Fruit fly (Drosophila melanogaster) whole organism, embryonic: ENCODE measurements around the gene gfzf.
A peak's percentile ranks its signal among the peaks of the same experiment; 100 is the strongest.

ENCODE experiments used
- Atf-2 ChIP-seq: fragments of 200-800 bp; sonication (Bioruptor generic); optimal IDR thresholded peaks from 2 replicates; lab custom pipeline; 2016; ENCODE audit warnings: missing biosample characterization, missing genetic modification characterization
- CG12299 ChIP-seq: fragments of 200-800 bp; sonication (Bioruptor generic); optimal IDR thresholded peaks from 2 replicates; lab custom pipeline; 2018; ENCODE audit warnings: missing biosample characterization, mild to moderate bottlenecking, missing genetic modification characterization
- CG14965 ChIP-seq: fragments of 200-800 bp; sonication (Bioruptor generic); optimal IDR thresholded peaks from 2 replicates; lab custom pipeline; 2016; ENCODE audit warnings: missing biosample characterization, missing genetic modification characterization, borderline replicate concordance
- CG15073 ChIP-seq: fragments of 200-800 bp; sonication (Bioruptor generic); optimal IDR thresholded peaks from 2 replicates; lab custom pipeline; 2016; ENCODE audit warnings: missing biosample characterization, missing genetic modification characterization
- CG1603 ChIP-seq: fragments of 200-800 bp; sonication (Bioruptor generic); optimal IDR thresholded peaks from 2 replicates; lab custom pipeline; 2019; ENCODE audit warnings: missing biosample characterization, mild to moderate bottlenecking, missing genetic modification characterization, moderate library complexity
- CG16779 ChIP-seq: fragments of 200-800 bp; sonication (Bioruptor generic); IDR thresholded peaks from 2 replicates; pipeline ENCODE4 v1.3.6; 2022; ENCODE audit warnings: missing biosample characterization, missing genetic modification characterization
- CG17328 ChIP-seq: fragments of 200-800 bp; sonication (Bioruptor generic); IDR thresholded peaks from 2 replicates; pipeline ENCODE4 v1.3.6; 2022; ENCODE audit warnings: missing biosample characterization, missing genetic modification characterization
- CG17359 ChIP-seq: fragments of 200-800 bp; sonication (Bioruptor generic); optimal IDR thresholded peaks from 3 replicates; lab custom pipeline; 2018; ENCODE audit warnings: missing biosample characterization, mild to moderate bottlenecking, missing genetic modification characterization, moderate library complexity
- CG17361 ChIP-seq: fragments of 200-800 bp; sonication (Bioruptor generic); IDR thresholded peaks from 3 replicates; pipeline ENCODE4 v1.3.6; 2022; ENCODE audit warnings: missing biosample characterization, missing genetic modification characterization
- CG3065 ChIP-seq: fragments of 200-800 bp; sonication (Bioruptor generic); optimal IDR thresholded peaks from 2 replicates; lab custom pipeline; 2016; ENCODE audit warnings: missing biosample characterization, missing genetic modification characterization
- CG31365 ChIP-seq: fragments of 200-800 bp; sonication (Bioruptor generic); optimal IDR thresholded peaks from 2 replicates; lab custom pipeline; 2018; ENCODE audit warnings: missing biosample characterization, mild to moderate bottlenecking, missing genetic modification characterization
- CG42726 ChIP-seq: fragments of 200-800 bp; sonication (Bioruptor generic); IDR thresholded peaks from 2 replicates; pipeline ENCODE4 v1.3.6; 2022; ENCODE audit warnings: missing biosample characterization, missing genetic modification characterization; ENCODE audit not compliant: partially characterized antibody
- CG7357 ChIP-seq: fragments of 200-800 bp; sonication (Bioruptor generic); IDR thresholded peaks from 3 replicates; pipeline ENCODE4 v1.3.6; 2022; ENCODE audit warnings: missing biosample characterization, missing genetic modification characterization
- CG7786 ChIP-seq: fragments of 200-800 bp; sonication (Bioruptor generic); optimal IDR thresholded peaks from 2 replicates; lab custom pipeline; 2016; ENCODE audit warnings: missing biosample characterization, missing genetic modification characterization
- CG8281 ChIP-seq: fragments of 200-800 bp; sonication (Bioruptor generic); optimal IDR thresholded peaks from 2 replicates; lab custom pipeline; 2018; ENCODE audit warnings: missing biosample characterization, mild to moderate bottlenecking, missing genetic modification characterization, moderate library complexity
- CG9817 ChIP-seq: fragments of 200-800 bp; sonication (Bioruptor generic); optimal IDR thresholded peaks from 2 replicates; lab custom pipeline; 2018; ENCODE audit warnings: missing biosample characterization, mild to moderate bottlenecking, missing genetic modification characterization, moderate library complexity
- Eip74EF ChIP-seq, 2 experiments: fragments of 200-800 bp in 1 of 2; fragments of >200 bp in 1 of 2; sonication (Bioruptor generic) in 1 of 2; optimal IDR thresholded peaks; 2 replicates each; lab custom pipeline; 2017 to 2019; ENCODE audit warnings: missing biosample characterization in 2 of 2, missing genetic modification characterization in 2 of 2, mild to moderate bottlenecking in 1 of 2, moderate library complexity in 1 of 2
- Gsc ChIP-seq: fragments of 200-800 bp; sonication (Bioruptor generic); IDR thresholded peaks from 2 replicates; pipeline ENCODE4 v1.3.6; 2022; ENCODE audit warnings: missing biosample characterization, missing genetic modification characterization
- H15 ChIP-seq: fragments of 200-800 bp; sonication (Bioruptor generic); IDR thresholded peaks from 3 replicates; pipeline ENCODE4 v1.3.6; 2022; ENCODE audit warnings: missing biosample characterization, missing genetic modification characterization
- HHEX ChIP-seq: fragments of 200-800 bp; sonication (Bioruptor generic); optimal IDR thresholded peaks from 3 replicates; lab custom pipeline; 2017; ENCODE audit warnings: missing biosample characterization, mild to moderate bottlenecking, missing genetic modification characterization, missing genetic modification reagents
- HLH3B ChIP-seq: fragments of 200-800 bp; sonication (Bioruptor generic); IDR thresholded peaks from 2 replicates; pipeline ENCODE4 v1.3.6; 2022; ENCODE audit warnings: missing biosample characterization, missing genetic modification characterization
- Med ChIP-seq: fragments of 200-800 bp; sonication (Bioruptor generic); peaks from one replicate; lab custom pipeline; 2016; ENCODE audit warnings: missing biosample characterization, missing genetic modification characterization, mild to moderate bottlenecking, inconsistent platforms, moderate library complexity
- Myb ChIP-seq: fragments of 200-800 bp; sonication (Bioruptor generic); optimal IDR thresholded peaks from 2 replicates; lab custom pipeline; 2016; ENCODE audit warnings: missing biosample characterization, missing genetic modification characterization
- NK7.1 ChIP-seq: fragments of 200-800 bp; sonication (Bioruptor generic); optimal IDR thresholded peaks from 3 replicates; lab custom pipeline; 2016; ENCODE audit warnings: missing biosample characterization, missing genetic modification characterization
- NfI ChIP-seq: fragments of 200-800 bp; sonication (Bioruptor generic); optimal IDR thresholded peaks from 3 replicates; lab custom pipeline; 2018; ENCODE audit warnings: missing biosample characterization, mild to moderate bottlenecking, missing genetic modification characterization, moderate library complexity
- Optix ChIP-seq: fragments of 200-800 bp; sonication (Bioruptor generic); IDR thresholded peaks from 3 replicates; pipeline ENCODE4 v1.3.6; 2022; ENCODE audit warnings: missing biosample characterization, missing genetic modification characterization
- ac ChIP-seq: fragments of 200-800 bp; sonication (Bioruptor generic); optimal IDR thresholded peaks from 3 replicates; lab custom pipeline; 2017; ENCODE audit warnings: missing biosample characterization, mild to moderate bottlenecking, missing genetic modification characterization
- amos ChIP-seq: fragments of 200-800 bp; sonication (Bioruptor generic); IDR thresholded peaks from 2 replicates; pipeline ENCODE4 v1.3.6; 2022; ENCODE audit warnings: missing biosample characterization, missing genetic modification characterization; ENCODE audit not compliant: partially characterized antibody
- ap ChIP-seq: fragments of 200-800 bp; sonication (Bioruptor generic); IDR thresholded peaks from 2 replicates; pipeline ENCODE4 v1.3.6; 2022; ENCODE audit warnings: missing biosample characterization, missing genetic modification characterization
- bbx ChIP-seq: fragments of 200-800 bp; sonication (Bioruptor generic); IDR thresholded peaks from 2 replicates; pipeline ENCODE4 v1.3.6; 2022; ENCODE audit warnings: missing biosample characterization, missing genetic modification characterization; ENCODE audit not compliant: partially characterized antibody
- btn ChIP-seq: fragments of 200-800 bp; sonication (Bioruptor generic); optimal IDR thresholded peaks from 2 replicates; lab custom pipeline; 2016; ENCODE audit warnings: missing biosample characterization, missing genetic modification characterization
- cato ChIP-seq: fragments of 200-800 bp; sonication (Bioruptor generic); optimal IDR thresholded peaks from 2 replicates; lab custom pipeline; 2016; ENCODE audit warnings: missing biosample characterization, missing genetic modification characterization, borderline replicate concordance
- crp ChIP-seq, 2 experiments: fragments of 200-800 bp; sonication (Bioruptor generic); optimal IDR thresholded peaks; 2 replicates in 1 of 2; 3 replicates in 1 of 2; lab custom pipeline; 2017; ENCODE audit warnings: missing biosample characterization in 2 of 2, missing genetic modification characterization in 2 of 2, mild to moderate bottlenecking in 1 of 2, moderate library complexity in 1 of 2
- dimm ChIP-seq: fragments of 200-800 bp; sonication (Bioruptor generic); IDR thresholded peaks from 2 replicates; pipeline ENCODE4 v1.3.6; 2022; ENCODE audit warnings: missing biosample characterization, missing genetic modification characterization
- hbn ChIP-seq: fragments of 200-800 bp; sonication (Bioruptor generic); IDR thresholded peaks from 2 replicates; pipeline ENCODE4 v1.3.6; 2022; ENCODE audit warnings: missing biosample characterization, missing genetic modification characterization; ENCODE audit not compliant: partially characterized antibody
- ken ChIP-seq: fragments of 200-800 bp; sonication (Bioruptor generic); IDR thresholded peaks from 3 replicates; pipeline ENCODE4 v1.3.6; 2022; ENCODE audit warnings: missing biosample characterization, missing genetic modification characterization
- lab ChIP-seq: fragments of 200-800 bp; sonication (Bioruptor generic); optimal IDR thresholded peaks from 3 replicates; lab custom pipeline; 2017; ENCODE audit warnings: missing biosample characterization, missing genetic modification characterization, mild to moderate bottlenecking, moderate library complexity, missing genetic modification reagents
- nmo ChIP-seq: fragments of 200-800 bp; sonication (Bioruptor generic); optimal IDR thresholded peaks from 2 replicates; lab custom pipeline; 2018; ENCODE audit warnings: missing biosample characterization, mild to moderate bottlenecking, missing genetic modification characterization, moderate library complexity
- nom ChIP-seq: fragments of 200-800 bp; sonication (Bioruptor generic); optimal IDR thresholded peaks from 2 replicates; lab custom pipeline; 2017; ENCODE audit warnings: missing biosample characterization, missing genetic modification characterization, mild to moderate bottlenecking, moderate library complexity, missing genetic modification reagents
- salm ChIP-seq: fragments of 200-800 bp; sonication (Bioruptor generic); optimal IDR thresholded peaks from 2 replicates; lab custom pipeline; 2018; ENCODE audit warnings: missing biosample characterization, mild to moderate bottlenecking, missing genetic modification characterization
- schlank ChIP-seq: fragments of 200-800 bp; sonication (Bioruptor generic); optimal IDR thresholded peaks from 2 replicates; lab custom pipeline; 2018; ENCODE audit warnings: missing biosample characterization, mild to moderate bottlenecking, missing genetic modification characterization
- scrt ChIP-seq: fragments of 200-800 bp; sonication (Bioruptor generic); optimal IDR thresholded peaks from 2 replicates; lab custom pipeline; 2018; ENCODE audit warnings: missing biosample characterization, mild to moderate bottlenecking, missing genetic modification characterization, moderate library complexity
- sens ChIP-seq: fragments of 200-800 bp; sonication (Bioruptor generic); peaks from one replicate; lab custom pipeline; 2016; ENCODE audit warnings: missing biosample characterization, missing genetic modification characterization
- so ChIP-seq: fragments of 200-800 bp; sonication (Bioruptor generic); IDR thresholded peaks from 3 replicates; pipeline ENCODE4 v1.3.6; 2022; ENCODE audit warnings: missing biosample characterization, missing genetic modification characterization
- sr ChIP-seq: fragments of 200-800 bp; sonication (Bioruptor generic); IDR thresholded peaks from 3 replicates; pipeline ENCODE4 v1.3.6; 2022; ENCODE audit warnings: missing biosample characterization, missing genetic modification characterization
- stwl ChIP-seq: fragments of 200-800 bp; sonication (Bioruptor generic); optimal IDR thresholded peaks from 3 replicates; lab custom pipeline; 2018; ENCODE audit warnings: missing biosample characterization, mild to moderate bottlenecking, missing genetic modification characterization, moderate library complexity
- wek ChIP-seq: fragments of 200-800 bp; sonication (Bioruptor generic); optimal IDR thresholded peaks from 3 replicates; lab custom pipeline; 2018; ENCODE audit warnings: missing biosample characterization, mild to moderate bottlenecking, missing genetic modification characterization, moderate library complexity
- yki ChIP-seq: fragments of >200 bp; optimal IDR thresholded peaks from 3 replicates; lab custom pipeline; 2018

gfzf gene

DNA sequence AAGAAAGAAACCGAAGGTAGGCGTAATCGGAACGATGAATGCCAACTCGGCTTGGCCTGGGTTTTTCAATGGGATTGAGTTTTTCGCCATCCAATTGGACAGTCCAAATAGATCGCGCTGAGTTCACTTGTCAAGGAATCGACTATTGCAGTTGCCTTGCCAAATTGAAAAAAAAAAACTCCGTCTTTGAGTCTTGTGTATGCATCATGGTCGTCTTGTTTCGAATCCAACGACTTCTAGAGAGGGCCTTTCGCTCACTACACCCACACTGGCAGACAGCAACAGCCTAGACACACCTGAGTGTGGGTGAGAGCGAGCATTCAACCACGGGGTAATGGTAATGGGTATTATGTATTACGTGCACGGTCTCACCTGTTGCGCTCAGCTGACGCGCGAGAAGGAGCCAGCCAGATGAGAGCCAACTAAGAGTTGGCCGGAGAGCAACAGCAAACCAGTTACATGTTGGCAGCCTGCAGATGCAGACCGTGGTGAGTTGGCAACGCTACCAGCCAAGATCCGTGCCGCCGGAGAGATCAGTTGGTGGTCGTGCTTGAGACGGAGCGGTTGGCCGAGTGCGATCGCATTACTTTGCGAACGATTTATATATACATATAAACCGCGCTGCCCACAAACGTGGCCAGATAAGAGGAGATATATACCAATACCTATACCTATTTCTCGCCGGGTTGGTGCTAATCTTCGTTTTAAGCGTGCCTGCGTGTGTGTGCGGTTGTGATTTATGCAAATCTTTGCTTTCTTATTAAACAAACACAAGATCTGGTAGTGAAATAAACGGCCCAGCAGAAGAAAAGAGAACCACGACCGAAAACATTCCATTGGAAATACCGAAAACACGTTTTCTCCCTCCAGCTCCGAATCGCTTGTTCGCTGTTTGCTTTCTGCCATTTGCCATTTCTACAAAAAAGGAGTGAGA lies 11.9 kb upstream of the gfzf start, which contains the start of gene sas (continued):
- TF ChIP-seq Atf-2, result no peak
- TF ChIP-seq CG1603, result no peak
- TF ChIP-seq stwl (tag; lab: Kevin White, UChicago), result no peak
- no peak for TF ChIP-seq CG7786 (GFP tag; lab: Kevin White, UChicago)
- TF ChIP-seq Med, result peak; percentile 77
- no peak for TF ChIP-seq Optix
- TF ChIP-seq dimm (GFP tag; lab: Robert Waterston, UW), result no peak
- no peak for TF ChIP-seq HLH3B (GFP tag; lab: Robert Waterston, UW)
- no peak for TF ChIP-seq H15 (GFP tag; lab: Robert Waterston, UW)
- no peak for TF ChIP-seq ac (GFP tag; lab: Kevin White, UChicago)
- no peak for TF ChIP-seq HHEX (GFP tag; lab: Kevin White, UChicago)
- TF ChIP-seq ken (GFP tag; lab: Robert Waterston, UW), result no peak
- TF ChIP-seq CG17361 (GFP tag; lab: Robert Waterston, UW), result no peak
- no peak for TF ChIP-seq CG17359 (tag; lab: Kevin White, UChicago)
- TF ChIP-seq CG3065 (GFP tag; lab: Kevin White, UChicago), result no peak
- TF ChIP-seq CG15073 (GFP tag; lab: Kevin White, UChicago), result no peak
- TF ChIP-seq so (GFP tag; lab: Robert Waterston, UW), result peak; percentile 26; the same call in 1 of the 3 replicates
- TF ChIP-seq cato, result no peak
- TF ChIP-seq salm (tag; lab: Kevin White, UChicago), result no peak
- TF ChIP-seq hbn, result no peak; the same call in 1 of the 2 replicates
- no peak for TF ChIP-seq CG31365 (tag; lab: Kevin White, UChicago)
- no peak for TF ChIP-seq scrt (GFP tag; lab: Kevin White, UChicago)
- TF ChIP-seq Eip74EF (GFP tag; optimal IDR thresholded peaks at IDR 0.05; lab: Kevin White, UChicago), result no peak
- no peak for TF ChIP-seq CG14965
- TF ChIP-seq yki (lab: Kevin White, UChicago), result peak; percentile 14
- TF ChIP-seq amos (GFP tag; lab: Robert Waterston, UW), result peak; percentile 28; the same call in 1 of the 2 replicates
- TF ChIP-seq NK7.1, result no peak
- TF ChIP-seq CG8281, result no peak
- no peak for TF ChIP-seq schlank (tag; lab: Kevin White, UChicago)
- TF ChIP-seq CG16779 (GFP tag; lab: Robert Waterston, UW), result no peak
- TF ChIP-seq CG7357 (GFP tag; lab: Robert Waterston, UW), result no peak
- no peak for TF ChIP-seq btn
- peak; percentile 45 for TF ChIP-seq nom
- no peak for TF ChIP-seq CG9817 (tag; lab: Kevin White, UChicago)
- no peak for TF ChIP-seq Gsc
- no peak for TF ChIP-seq CG12299 (tag; lab: Kevin White, UChicago)
- 0 out of 2 replicates have a peak, but pooled peaks have one; percentile 31 for TF ChIP-seq bbx (GFP tag; lab: Robert Waterston, UW)
- peak; percentile 70 for TF ChIP-seq sens
- TF ChIP-seq sr (GFP tag; lab: Robert Waterston, UW), result no peak
- no peak for TF ChIP-seq wek
- peak in 1 of 2 experiments; percentile 27 for TF ChIP-seq crp (GFP tag; optimal IDR thresholded peaks at IDR 0.05; lab: Kevin White, UChicago)
- no peak for TF ChIP-seq ap (GFP tag; lab: Robert Waterston, UW)
- no peak for TF ChIP-seq lab (GFP tag; lab: Kevin White, UChicago)
- no peak for TF ChIP-seq CG42726 (GFP tag; lab: Robert Waterston, UW)
- TF ChIP-seq NfI (GFP tag; lab: Kevin White, UChicago), result no peak
- no peak for TF ChIP-seq Myb (GFP tag; lab: Kevin White, UChicago)
- no peak; the same call in 1 of the 2 replicates for TF ChIP-seq CG17328 (GFP tag; lab: Robert Waterston, UW)
- TF ChIP-seq nmo, result no peak
